Worm (Caenorhabditis elegans) whole organism, L4 larva: ENCODE data around the gene Y94H6A.12.

Experiments used
- F26F4.8 ChIP-seq: fragments of 200-800 bp; sonication (Bioruptor generic); conservative IDR thresholded peaks from 2 replicates; pipeline ENCODE4 v1.3.6; 2022; ENCODE audit warnings: missing genetic modification characterization, missing compliant biosample characterization
- F44E2.7 ChIP-seq: fragments of 200-800 bp; sonication (Bioruptor generic); IDR thresholded peaks from 2 replicates; pipeline ENCODE4 v2.1.2; 2022; ENCODE audit warnings: missing genetic modification characterization, missing compliant biosample characterization
- F49E8.2 ChIP-seq: sonication (generic microtip); optimal IDR thresholded peaks from 2 replicates; lab custom pipeline; 2016; ENCODE audit warnings: missing compliant biosample characterization, mild to moderate bottlenecking, missing genetic modification characterization, borderline replicate concordance
- R02D3.7 ChIP-seq: fragments of 150-350 bp; sonication (generic microtip); optimal IDR thresholded peaks from 3 replicates; lab custom pipeline; 2014; ENCODE audit warnings: missing biosample characterization, missing genetic modification characterization
- T20F7.1 ChIP-seq: fragments of 200-800 bp; sonication (Bioruptor generic); optimal IDR thresholded peaks from 2 replicates; lab custom pipeline; 2018; ENCODE audit warnings: mild to moderate bottlenecking, missing genetic modification characterization, missing compliant biosample characterization
- T26A8.4 ChIP-seq: fragments of 200-800 bp; sonication (Bioruptor generic); IDR thresholded peaks from 2 replicates; pipeline ENCODE4 v1.3.6; 2022; ENCODE audit warnings: missing genetic modification characterization, missing compliant biosample characterization
- Y48G9A.11 ChIP-seq: fragments of 200-800 bp; sonication (Bioruptor generic); IDR thresholded peaks from 2 replicates; pipeline ENCODE4 v1.3.6; 2022; ENCODE audit warnings: missing genetic modification reagents, missing genetic modification characterization, missing compliant biosample characterization
- Y5F2A.4 ChIP-seq: fragments of 200-800 bp; sonication (Bioruptor generic); optimal IDR thresholded peaks from 2 replicates; lab custom pipeline; 2018; ENCODE audit warnings: mild to moderate bottlenecking, missing genetic modification characterization, missing compliant biosample characterization
- aly-2 ChIP-seq: sonication (generic microtip); optimal IDR thresholded peaks from 2 replicates; lab custom pipeline; 2018; ENCODE audit warnings: missing biosample characterization, missing genetic modification characterization
- attf-4 ChIP-seq: sonication (generic microtip); optimal IDR thresholded peaks from 3 replicates; lab custom pipeline; 2017; ENCODE audit warnings: missing biosample characterization, missing genetic modification characterization
- ceh-20 ChIP-seq: fragments of 200-800 bp; sonication (Bioruptor generic); IDR thresholded peaks from 2 replicates; pipeline ENCODE4 v1.3.6; 2022; ENCODE audit warnings: missing genetic modification reagents, missing genetic modification characterization, missing compliant biosample characterization
- ces-1 ChIP-seq: fragments of 150-350 bp; sonication (generic microtip); optimal IDR thresholded peaks from 4 replicates; lab custom pipeline; 2014; ENCODE audit warnings: missing biosample characterization, missing genetic modification reagents, missing genetic modification characterization
- daf-19 ChIP-seq: fragments of 200-800 bp; sonication (Bioruptor generic); conservative IDR thresholded peaks from 2 replicates; pipeline ENCODE4 v1.3.6; 2022; ENCODE audit warnings: missing genetic modification characterization, missing compliant biosample characterization
- daf-8 ChIP-seq: fragments of 200-800 bp; sonication (Bioruptor generic); IDR thresholded peaks from 2 replicates; pipeline ENCODE4 v1.3.6; 2022; ENCODE audit warnings: missing genetic modification characterization, missing compliant biosample characterization
- dmd-9 ChIP-seq: fragments of 200-800 bp; sonication (Bioruptor generic); IDR thresholded peaks from 2 replicates; pipeline ENCODE4 v1.3.6; 2022; ENCODE audit warnings: missing genetic modification reagents, missing genetic modification characterization, missing compliant biosample characterization
- dpl-1 ChIP-seq: fragments of 150-350 bp; optimal IDR thresholded peaks from 2 replicates; lab custom pipeline; 2014; ENCODE audit warnings: missing biosample characterization, missing genetic modification reagents, missing genetic modification characterization
- egl-27 ChIP-seq: sonication (generic microtip); optimal IDR thresholded peaks from 3 replicates; lab custom pipeline; 2017; ENCODE audit warnings: missing biosample characterization, missing genetic modification reagents, missing genetic modification characterization
- egl-43 ChIP-seq: fragments of 200-800 bp; sonication (Bioruptor generic); IDR thresholded peaks from 2 replicates; pipeline ENCODE4 v1.3.6; 2022; ENCODE audit warnings: missing genetic modification reagents, missing genetic modification characterization, missing compliant biosample characterization
- fkh-10 ChIP-seq: fragments of 150-350 bp; optimal IDR thresholded peaks from 2 replicates; lab custom pipeline; 2014; ENCODE audit warnings: missing biosample characterization, missing genetic modification reagents, missing genetic modification characterization
- hif-1 ChIP-seq, 2 experiments: sonication (generic microtip); optimal IDR thresholded peaks; 2 replicates each; lab custom pipeline; 2016 to 2017; ENCODE audit warnings: missing compliant biosample characterization in 2 of 2, missing genetic modification characterization in 2 of 2, missing genetic modification reagents in 2 of 2, missing genotype in 2 of 2, mild to moderate bottlenecking in 1 of 2
- hlh-11 ChIP-seq: fragments of 200-800 bp; sonication (Bioruptor generic); optimal IDR thresholded peaks from 2 replicates; lab custom pipeline; 2018; ENCODE audit warnings: mild to moderate bottlenecking, missing genetic modification characterization, missing compliant biosample characterization
- hlh-30 ChIP-seq: sonication (generic microtip); optimal IDR thresholded peaks from 2 replicates; lab custom pipeline; 2017; ENCODE audit warnings: antibody characterized with exemption, mild to moderate bottlenecking, missing genetic modification characterization, missing compliant biosample characterization; ENCODE audit not compliant: insufficient read depth
- hmg-1.1 ChIP-seq: fragments of 200-800 bp; sonication (Bioruptor generic); IDR thresholded peaks from 2 replicates; pipeline ENCODE4 v1.3.6; 2022; ENCODE audit warnings: missing genetic modification reagents, missing genetic modification characterization, missing compliant biosample characterization
- lim-7 ChIP-seq: fragments of 200-800 bp; sonication (Bioruptor generic); IDR thresholded peaks from 2 replicates; pipeline ENCODE4 v1.3.6; 2022; ENCODE audit warnings: missing genetic modification characterization, missing compliant biosample characterization
- lin-15B ChIP-seq: fragments of 150-350 bp; sonication (generic microtip); optimal IDR thresholded peaks from 3 replicates; lab custom pipeline; 2014; ENCODE audit warnings: missing biosample characterization, missing genetic modification characterization
- lin-29 ChIP-seq: fragments of 200-800 bp; sonication (Bioruptor generic); IDR thresholded peaks from 2 replicates; pipeline ENCODE4 v1.3.6; 2022; ENCODE audit warnings: missing genetic modification reagents, missing genetic modification characterization, missing compliant biosample characterization
- lin-38 ChIP-seq: fragments of 200-800 bp; sonication (Bioruptor generic); IDR thresholded peaks from 2 replicates; pipeline ENCODE4 v1.3.6; 2022; ENCODE audit warnings: missing genetic modification reagents, missing genetic modification characterization, missing compliant biosample characterization
- lsy-2 ChIP-seq, 2 experiments: fragments of 150-350 bp in 1 of 2; sonication (generic microtip) in 1 of 2; optimal IDR thresholded peaks; 2 replicates each; lab custom pipeline; 2014 to 2017; ENCODE audit warnings: missing biosample characterization in 2 of 2, missing genetic modification characterization in 2 of 2
- madf-5 ChIP-seq, 2 experiments: fragments of 200-800 bp; sonication (Bioruptor generic); IDR thresholded peaks; 2 replicates each; pipeline ENCODE4 v1.3.6; 2022; ENCODE audit warnings: missing compliant biosample characterization in 2 of 2, missing genetic modification characterization in 2 of 2
- mdl-1 ChIP-seq, 2 experiments: fragments of 150-350 bp in 1 of 2; sonication (generic microtip) in 1 of 2; optimal IDR thresholded peaks; 2 replicates each; lab custom pipeline; 2014 to 2017; ENCODE audit warnings: missing biosample characterization in 2 of 2, missing genetic modification characterization in 2 of 2
- mdt-29 ChIP-seq: fragments of 200-800 bp; sonication (Bioruptor generic); IDR thresholded peaks from 2 replicates; pipeline ENCODE4 v1.3.6; 2022; ENCODE audit warnings: missing genetic modification reagents, missing genetic modification characterization, missing compliant biosample characterization
- mes-2 ChIP-seq: sonication (generic microtip); optimal IDR thresholded peaks from 2 replicates; lab custom pipeline; 2016; ENCODE audit warnings: missing genotype, mild to moderate bottlenecking, missing genetic modification characterization, missing compliant biosample characterization; ENCODE audit not compliant: poor library complexity, severe bottlenecking
- mxl-3 ChIP-seq: fragments of 200-800 bp; sonication (Bioruptor generic); optimal IDR thresholded peaks from 2 replicates; lab custom pipeline; 2018; ENCODE audit warnings: mild to moderate bottlenecking, missing genetic modification characterization, missing compliant biosample characterization
- nhr-111 ChIP-seq: fragments of 200-800 bp; sonication (Bioruptor generic); optimal IDR thresholded peaks from 2 replicates; lab custom pipeline; 2018; ENCODE audit warnings: mild to moderate bottlenecking, missing genetic modification characterization, missing compliant biosample characterization
- nhr-42 ChIP-seq: fragments of 200-800 bp; sonication (Bioruptor generic); IDR thresholded peaks from 2 replicates; pipeline ENCODE4 v1.3.6; 2022; ENCODE audit warnings: missing genetic modification characterization, missing compliant biosample characterization
- nhr-48 ChIP-seq: sonication (generic microtip); optimal IDR thresholded peaks from 2 replicates; lab custom pipeline; 2016; ENCODE audit warnings: mild to moderate bottlenecking, missing genetic modification characterization, missing compliant biosample characterization
- nhr-77 ChIP-seq: fragments of 150-350 bp; optimal IDR thresholded peaks from 2 replicates; lab custom pipeline; 2014; ENCODE audit warnings: missing biosample characterization, missing genetic modification characterization
- pha-4 ChIP-seq, 2 experiments: fragments of 150-350 bp in 1 of 2; fragments of 200-800 bp in 1 of 2; sonication (Bioruptor generic) in 1 of 2; IDR thresholded peaks in 1 of 2; optimal IDR thresholded peaks in 1 of 2; 2 replicates each; pipeline versions ENCODE4 v1.3.6 to Lab custom; 2014 to 2022; ENCODE audit warnings: missing genetic modification characterization in 2 of 2, missing genetic modification reagents in 2 of 2, missing biosample characterization in 1 of 2, missing compliant biosample characterization in 1 of 2
- sdz-12 ChIP-seq: fragments of 200-800 bp; sonication (Bioruptor generic); optimal IDR thresholded peaks from 2 replicates; lab custom pipeline; 2018; ENCODE audit warnings: mild to moderate bottlenecking, missing genetic modification characterization, missing compliant biosample characterization
- skn-1 ChIP-seq: fragments of 150-350 bp; optimal IDR thresholded peaks from 2 replicates; lab custom pipeline; 2014; ENCODE audit warnings: missing biosample characterization, missing genetic modification characterization
- snpc-1.2 ChIP-seq: fragments of 200-800 bp; sonication (Bioruptor generic); IDR thresholded peaks from 2 replicates; pipeline ENCODE4 v1.3.6; 2022; ENCODE audit warnings: missing genetic modification reagents, missing genetic modification characterization, missing compliant biosample characterization
- snpc-4 ChIP-seq: fragments of 150-350 bp; optimal IDR thresholded peaks from 2 replicates; lab custom pipeline; 2014; ENCODE audit warnings: missing biosample characterization, missing genetic modification characterization
- spr-3 ChIP-seq: fragments of 200-800 bp; sonication (Bioruptor generic); optimal IDR thresholded peaks from 2 replicates; lab custom pipeline; 2018; ENCODE audit warnings: mild to moderate bottlenecking, missing genetic modification characterization, missing compliant biosample characterization
- tag-97 ChIP-seq: fragments of 200-800 bp; sonication (Bioruptor generic); IDR thresholded peaks from 2 replicates; pipeline ENCODE4 v1.3.6; 2022; ENCODE audit warnings: missing genetic modification characterization, missing compliant biosample characterization
- zag-1 ChIP-seq: fragments of 150-350 bp; optimal IDR thresholded peaks from 2 replicates; lab custom pipeline; 2014; ENCODE audit warnings: missing biosample characterization, missing genetic modification characterization
- zfp-2 ChIP-seq: sonication (generic microtip); optimal IDR thresholded peaks from 2 replicates; lab custom pipeline; 2016; ENCODE audit warnings: mild to moderate bottlenecking, missing genetic modification characterization, missing compliant biosample characterization
- zfp-3 ChIP-seq: fragments of 200-800 bp; sonication (Bioruptor generic); conservative IDR thresholded peaks from 2 replicates; pipeline ENCODE4 v1.3.6; 2022; ENCODE audit warnings: missing genetic modification reagents, missing genetic modification characterization, missing compliant biosample characterization
- zip-11 ChIP-seq: fragments of 200-800 bp; sonication (Bioruptor generic); IDR thresholded peaks from 2 replicates; pipeline ENCODE4 v1.3.6; 2022; ENCODE audit warnings: missing genetic modification characterization, missing compliant biosample characterization
- ztf-7 ChIP-seq: fragments of 150-350 bp; optimal IDR thresholded peaks from 2 replicates; lab custom pipeline; 2014; ENCODE audit warnings: missing biosample characterization, missing genetic modification characterization

Y94H6A.12 gene

DNA sequence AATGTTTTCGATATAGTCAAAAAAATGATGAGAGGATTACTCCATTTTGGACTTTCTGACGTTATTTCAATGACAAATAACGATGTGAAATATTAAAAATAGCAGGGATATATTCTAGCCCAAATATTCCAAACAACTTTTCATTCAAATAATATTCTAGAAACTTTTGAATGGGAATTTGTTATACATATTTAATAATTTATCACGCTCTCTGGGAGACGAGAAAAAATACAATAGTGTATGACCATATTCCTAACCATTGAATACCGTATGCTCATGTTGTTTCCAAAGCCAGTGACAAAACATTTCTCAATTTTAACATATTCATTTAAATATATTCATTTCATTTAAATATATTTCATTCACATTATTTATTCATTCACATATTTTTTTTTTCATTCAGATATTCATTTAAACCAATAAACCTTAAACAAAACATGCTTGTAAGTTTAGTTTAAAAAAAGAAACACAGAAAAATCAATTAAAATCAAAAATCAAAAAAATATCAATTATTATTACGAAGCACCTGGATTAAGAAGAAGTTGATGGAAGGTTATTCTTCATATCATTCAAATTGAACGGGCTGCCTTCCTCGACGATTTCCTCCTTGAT, 3.1 kb downstream of the Y94H6A.12 start (continued):
- TF ChIP-seq lsy-2 (tag; optimal IDR thresholded peaks at IDR 0.05; lab: Kevin White, UChicago) (peak in 1 of 2 experiments; percentile 74), ceh-20 (GFP tag; lab: Robert Waterston, UW) (no peak), nhr-48 (tag; lab: Kevin White, UChicago) (no peak), snpc-4 (tag; lab: Kevin White, UChicago) (no peak), zip-11 (GFP tag; lab: Robert Waterston, UW) (no peak), T20F7.1 (peak; percentile 80), F44E2.7 (GFP tag; lab: Robert Waterston, UW) (no peak), lin-38 (GFP tag; lab: Robert Waterston, UW) (peak; percentile 67), zag-1 (tag; lab: Kevin White, UChicago) (no peak), hlh-30 (tag; lab: Kevin White, UChicago) (peak; percentile 27), nhr-42 (peak; percentile 76), mxl-3 (GFP tag; lab: Kevin White, UChicago) (no peak), dmd-9 (0 out of 2 replicates have a peak, but pooled peaks have one; percentile 23), R02D3.7 (tag; lab: Kevin White, UChicago) (no peak), ces-1 (GFP tag; lab: Kevin White, UChicago) (no peak), madf-5 (GFP tag; IDR thresholded peaks at IDR 0.05; lab: Robert Waterston, UW) (peak in 1 of 2 experiments; percentile 51; a peak in 1 of 4 replicates), snpc-1.2 (GFP tag; lab: Robert Waterston, UW) (peak; percentile 67; the same call in 1 of the 2 replicates), nhr-77 (tag; lab: Kevin White, UChicago) (no peak), mdt-29 (no peak; the same call in 1 of the 2 replicates), dpl-1 (no peak), mes-2 (tag; lab: Kevin White, UChicago) (no peak), mdl-1 (tag; optimal IDR thresholded peaks at IDR 0.05; lab: Kevin White, UChicago) (no peak), skn-1 (tag; lab: Kevin White, UChicago) (no peak), pha-4 (GFP tag; IDR thresholded peaks at IDR 0.05; lab: Robert Waterston, UW) (peak; percentile 85; the same call in 1 of the 2 replicates), pha-4 (tag; optimal IDR thresholded peaks at IDR 0.05; lab: Kevin White, UChicago) (no peak), F26F4.8 (GFP tag; lab: Robert Waterston, UW) (no peak), Y48G9A.11 (GFP tag; lab: Robert Waterston, UW) (0 out of 2 replicates have a peak, but pooled peaks have one; percentile 29), daf-19 (GFP tag; lab: Robert Waterston, UW) (peak; percentile 90), ztf-7 (tag; lab: Kevin White, UChicago) (no peak), spr-3 (GFP tag; lab: Kevin White, UChicago) (no peak), lim-7 (GFP tag; lab: Robert Waterston, UW) (peak; percentile 62), T26A8.4 (no peak; the same call in none of the 2 replicates), daf-8 (GFP tag; lab: Robert Waterston, UW) (no peak), tag-97 (GFP tag; lab: Robert Waterston, UW) (no peak), hlh-11 (peak; percentile 17), F49E8.2 (no peak), zfp-3 (peak; percentile 99), zfp-2 (tag; lab: Kevin White, UChicago) (no peak), aly-2 (tag; lab: Kevin White, UChicago) (no peak), sdz-12 (no peak), lin-29 (GFP tag; lab: Robert Waterston, UW) (no peak), hif-1 (tag; optimal IDR thresholded peaks at IDR 0.05; lab: Kevin White, UChicago) (no peak), lin-15B (no peak), fkh-10 (GFP tag; lab: Kevin White, UChicago) (no peak), attf-4 (tag; lab: Kevin White, UChicago) (no peak), egl-43 (GFP tag; lab: Robert Waterston, UW) (no peak), egl-27 (no peak), Y5F2A.4 (GFP tag; lab: Kevin White, UChicago) (no peak), hmg-1.1 (GFP tag; lab: Robert Waterston, UW) (no peak), nhr-111 (GFP tag; lab: Kevin White, UChicago) (peak; percentile 5)
